Worm (Caenorhabditis elegans) whole organism, young adult: ENCODE results near the gene flp-3.
"Not testable (repeated sequence)": the region's sequence is repeated elsewhere in the genome, so short reads cannot be mapped to it uniquely, and the experiment has no call there.

Experiments
- B0261.1 ChIP-seq: sonication (generic microtip); optimal IDR thresholded peaks from 2 replicates; lab custom pipeline; 2016; ENCODE audit warnings: mild to moderate bottlenecking, missing genetic modification characterization, moderate library complexity, missing compliant biosample characterization
- D2030.7 ChIP-seq: fragments of 200-800 bp; sonication (Bioruptor generic); IDR thresholded peaks from 2 replicates; pipeline ENCODE4 v1.3.6; 2022; ENCODE audit warnings: missing genetic modification reagents, missing genetic modification characterization, missing compliant biosample characterization
- F22D6.2 ChIP-seq: sonication (generic microtip); optimal IDR thresholded peaks from 2 replicates; lab custom pipeline; 2016; ENCODE audit warnings: mild to moderate bottlenecking, missing genetic modification characterization, missing compliant biosample characterization
- F23B12.7 ChIP-seq: sonication (generic microtip); optimal IDR thresholded peaks from 2 replicates; lab custom pipeline; 2017; ENCODE audit warnings: missing genetic modification characterization, mild to moderate bottlenecking, missing compliant biosample characterization, antibody characterized with exemption, moderate library complexity; ENCODE audit not compliant: insufficient read depth
- F52B5.7 ChIP-seq: sonication (generic microtip); optimal IDR thresholded peaks from 2 replicates; lab custom pipeline; 2016; ENCODE audit warnings: mild to moderate bottlenecking, missing genetic modification characterization, missing compliant biosample characterization
- Y56A3A.18 ChIP-seq: fragments of 200-800 bp; sonication (Bioruptor generic); IDR thresholded peaks from 2 replicates; pipeline ENCODE4 v1.3.6; 2022; ENCODE audit warnings: missing genetic modification reagents, missing genetic modification characterization, missing compliant biosample characterization
- ZK185.1 ChIP-seq: sonication (generic microtip); optimal IDR thresholded peaks from 2 replicates; lab custom pipeline; 2016; ENCODE audit warnings: mild to moderate bottlenecking, missing genetic modification characterization, missing compliant biosample characterization; ENCODE audit not compliant: poor library complexity, severe bottlenecking
- ama-1 ChIP-seq, 3 experiments: fragments of 150-350 bp in 1 of 3; sonication (generic microtip) in 2 of 3; optimal IDR thresholded peaks; 2 replicates each; lab custom pipeline; 2014 to 2018; ENCODE audit warnings: missing biosample characterization in 2 of 3, missing genetic modification characterization in 2 of 3, missing genetic modification reagents in 2 of 3
- atf-7 ChIP-seq: sonication (generic microtip); optimal IDR thresholded peaks from 2 replicates; lab custom pipeline; 2017; ENCODE audit warnings: mild to moderate bottlenecking, missing genetic modification characterization, missing compliant biosample characterization
- attf-3 ChIP-seq: fragments of 200-800 bp; sonication (Bioruptor generic); conservative IDR thresholded peaks from 2 replicates; pipeline ENCODE4 v1.3.6; 2022; ENCODE audit warnings: missing genetic modification reagents, missing genetic modification characterization, missing compliant biosample characterization
- attf-5 ChIP-seq: fragments of 200-800 bp; sonication (Bioruptor generic); optimal IDR thresholded peaks from 2 replicates; lab custom pipeline; 2018; ENCODE audit warnings: mild to moderate bottlenecking, missing genetic modification characterization, missing compliant biosample characterization
- bed-1 ChIP-seq: fragments of 200-800 bp; sonication (Bioruptor generic); IDR thresholded peaks from 2 replicates; pipeline ENCODE4 v1.3.6; 2022; ENCODE audit warnings: missing genetic modification reagents, missing genetic modification characterization, missing compliant biosample characterization
- ceh-100 ChIP-seq: fragments of 200-800 bp; sonication (Bioruptor generic); IDR thresholded peaks from 2 replicates; pipeline ENCODE4 v1.3.6; 2022; ENCODE audit warnings: missing genetic modification reagents, missing genetic modification characterization, missing compliant biosample characterization
- chd-7 ChIP-seq: sonication (generic microtip); optimal IDR thresholded peaks from 2 replicates; lab custom pipeline; 2016; ENCODE audit warnings: mild to moderate bottlenecking, missing genetic modification characterization, moderate library complexity, missing compliant biosample characterization
- die-1 ChIP-seq: sonication (generic microtip); optimal IDR thresholded peaks from 2 replicates; lab custom pipeline; 2016; ENCODE audit warnings: missing genotype, mild to moderate bottlenecking, missing genetic modification characterization, missing compliant biosample characterization
- dox-1 ChIP-seq: fragments of 200-800 bp; sonication (Bioruptor generic); IDR thresholded peaks from 2 replicates; pipeline ENCODE4 v1.3.6; 2022; ENCODE audit warnings: missing genetic modification reagents, missing genetic modification characterization, missing compliant biosample characterization
- egl-44 ChIP-seq: fragments of 200-800 bp; sonication (Bioruptor generic); IDR thresholded peaks from 2 replicates; pipeline ENCODE4 v1.3.6; 2022; ENCODE audit warnings: missing genetic modification reagents, missing genetic modification characterization, missing compliant biosample characterization
- egrh-3 ChIP-seq: fragments of 200-800 bp; sonication (Bioruptor generic); IDR thresholded peaks from 2 replicates; pipeline ENCODE4 v1.3.6; 2022; ENCODE audit warnings: missing genetic modification reagents, missing genetic modification characterization, missing compliant biosample characterization
- ekl-4 ChIP-seq: fragments of 200-800 bp; sonication (Bioruptor generic); IDR thresholded peaks from 2 replicates; pipeline ENCODE4 v1.3.6; 2022; ENCODE audit warnings: missing genetic modification reagents, missing genetic modification characterization, missing compliant biosample characterization
- gei-17 ChIP-seq: fragments of 200-800 bp; sonication (Bioruptor generic); optimal IDR thresholded peaks from 2 replicates; lab custom pipeline; 2018; ENCODE audit warnings: mild to moderate bottlenecking, missing genetic modification characterization, missing compliant biosample characterization
- him-1 ChIP-seq: sonication (generic microtip); optimal IDR thresholded peaks from 2 replicates; lab custom pipeline; 2016; ENCODE audit warnings: missing genotype, missing genetic modification reagents, missing genetic modification characterization, missing compliant biosample characterization
- hmg-1.2 ChIP-seq: fragments of 200-800 bp; sonication (Bioruptor generic); IDR thresholded peaks from 2 replicates; pipeline ENCODE4 v1.3.6; 2022; ENCODE audit warnings: missing genetic modification reagents, missing genetic modification characterization, missing compliant biosample characterization
- let-526 ChIP-seq: fragments of 200-800 bp; sonication (Bioruptor generic); IDR thresholded peaks from 2 replicates; pipeline ENCODE4 v1.3.6; 2022; ENCODE audit warnings: missing genetic modification reagents, missing genetic modification characterization, missing compliant biosample characterization
- let-607 ChIP-seq, 2 experiments: fragments of 200-800 bp in 1 of 2; sonication (Bioruptor generic) in 1 of 2; sonication (generic microtip) in 1 of 2; optimal IDR thresholded peaks; 2 replicates each; lab custom pipeline; 2016 to 2018; ENCODE audit warnings: mild to moderate bottlenecking in 2 of 2, missing compliant biosample characterization in 2 of 2, missing genetic modification characterization in 2 of 2, moderate library complexity in 2 of 2, missing genotype in 1 of 2
- lin-26 ChIP-seq: fragments of 200-800 bp; sonication (Bioruptor generic); IDR thresholded peaks from 2 replicates; pipeline ENCODE4 v1.3.6; 2022; ENCODE audit warnings: missing genetic modification reagents, missing genetic modification characterization, missing compliant biosample characterization
- lin-40 ChIP-seq: sonication (generic microtip); optimal IDR thresholded peaks from 2 replicates; lab custom pipeline; 2016; ENCODE audit warnings: missing genetic modification characterization, mild to moderate bottlenecking, missing compliant biosample characterization, missing genotype, missing genetic modification reagents
- lin-54 ChIP-seq: fragments of 200-800 bp; sonication (Bioruptor generic); optimal IDR thresholded peaks from 2 replicates; lab custom pipeline; 2018; ENCODE audit warnings: mild to moderate bottlenecking, missing genetic modification characterization, missing compliant biosample characterization
- lsy-27 ChIP-seq: sonication (generic microtip); optimal IDR thresholded peaks from 2 replicates; lab custom pipeline; 2017; ENCODE audit warnings: missing genetic modification characterization, mild to moderate bottlenecking, missing compliant biosample characterization, antibody characterized with exemption, missing genotype, borderline replicate concordance; ENCODE audit not compliant: insufficient read depth
- madf-10 ChIP-seq: sonication (generic microtip); optimal IDR thresholded peaks from 2 replicates; lab custom pipeline; 2016; ENCODE audit warnings: mild to moderate bottlenecking, missing genetic modification characterization, missing compliant biosample characterization
- mcd-1 ChIP-seq: fragments of 200-800 bp; sonication (Bioruptor generic); IDR thresholded peaks from 2 replicates; pipeline ENCODE4 v1.3.6; 2022; ENCODE audit warnings: missing genetic modification reagents, missing genetic modification characterization, missing compliant biosample characterization
- mes-4 ChIP-seq: sonication (generic microtip); optimal IDR thresholded peaks from 2 replicates; lab custom pipeline; 2016; ENCODE audit warnings: missing genotype, missing genetic modification characterization, missing compliant biosample characterization
- mxl-1 ChIP-seq: sonication (generic microtip); optimal IDR thresholded peaks from 2 replicates; lab custom pipeline; 2016; ENCODE audit warnings: missing genetic modification characterization, missing compliant biosample characterization
- nhr-80 ChIP-seq: sonication (generic microtip); optimal IDR thresholded peaks from 2 replicates; lab custom pipeline; 2016; ENCODE audit warnings: missing genetic modification characterization, missing compliant biosample characterization
- nhr-90 ChIP-seq: sonication (generic microtip); optimal IDR thresholded peaks from 2 replicates; lab custom pipeline; 2016; ENCODE audit warnings: missing genotype, mild to moderate bottlenecking, missing genetic modification characterization, missing compliant biosample characterization
- pbrm-1 ChIP-seq: fragments of 200-800 bp; sonication (Bioruptor generic); IDR thresholded peaks from 2 replicates; pipeline ENCODE4 v1.3.6; 2022; ENCODE audit warnings: missing genetic modification reagents, missing genetic modification characterization, missing compliant biosample characterization
- rcor-1 ChIP-seq: fragments of 200-800 bp; sonication (Bioruptor generic); IDR thresholded peaks from 2 replicates; pipeline ENCODE4 v1.3.6; 2022; ENCODE audit warnings: missing genetic modification reagents, missing genetic modification characterization, missing compliant biosample characterization
- rec-8 ChIP-seq, 2 experiments: sonication (generic microtip); optimal IDR thresholded peaks; 2 replicates each; lab custom pipeline; 2016; ENCODE audit warnings: mild to moderate bottlenecking in 2 of 2, missing genetic modification characterization in 2 of 2, missing genetic modification reagents in 2 of 2, missing genotype in 2 of 2, missing biosample characterization in 1 of 2, missing compliant biosample characterization in 1 of 2, moderate library complexity in 1 of 2
- repo-1 ChIP-seq: sonication (generic microtip); optimal IDR thresholded peaks from 2 replicates; lab custom pipeline; 2017; ENCODE audit warnings: mild to moderate bottlenecking, missing genetic modification characterization, missing compliant biosample characterization
- snpc-1.1 ChIP-seq: sonication (generic microtip); optimal IDR thresholded peaks from 2 replicates; lab custom pipeline; 2017; ENCODE audit warnings: missing genetic modification characterization, mild to moderate bottlenecking, missing compliant biosample characterization, antibody characterized with exemption, moderate library complexity, missing genotype, missing genetic modification reagents; ENCODE audit not compliant: insufficient read depth
- snpc-1.3 ChIP-seq: sonication (generic microtip); optimal IDR thresholded peaks from 2 replicates; lab custom pipeline; 2017; ENCODE audit warnings: missing genetic modification characterization, mild to moderate bottlenecking, missing compliant biosample characterization, antibody characterized with exemption, moderate library complexity, missing genotype, missing genetic modification reagents; ENCODE audit not compliant: insufficient read depth
- snpc-3.4 ChIP-seq: sonication (generic microtip); optimal IDR thresholded peaks from 2 replicates; lab custom pipeline; 2017; ENCODE audit warnings: missing genetic modification characterization, mild to moderate bottlenecking, missing compliant biosample characterization, antibody characterized with exemption, moderate library complexity, missing genotype, missing genetic modification reagents
- snpc-4 ChIP-seq, 5 experiments: fragments of 150-350 bp in 1 of 5; sonication (generic microtip) in 4 of 5; optimal IDR thresholded peaks; 2 replicates each; lab custom pipeline; 2014 to 2018; ENCODE audit warnings: missing genetic modification characterization in 5 of 5, missing biosample characterization in 3 of 5, antibody characterized with exemption in 2 of 5, mild to moderate bottlenecking in 2 of 5, missing compliant biosample characterization in 2 of 5, missing genotype in 2 of 5, moderate library complexity in 2 of 5, missing genetic modification reagents in 1 of 5
- zim-3 ChIP-seq: sonication (generic microtip); optimal IDR thresholded peaks from 2 replicates; lab custom pipeline; 2017; ENCODE audit warnings: mild to moderate bottlenecking, missing genetic modification characterization, moderate library complexity, missing compliant biosample characterization
- ztf-25 ChIP-seq: fragments of 200-800 bp; sonication (Bioruptor generic); IDR thresholded peaks from 2 replicates; pipeline ENCODE4 v1.3.6; 2022; ENCODE audit warnings: missing genetic modification reagents, missing genetic modification characterization, missing compliant biosample characterization
- ztf-26 ChIP-seq: sonication (generic microtip); optimal IDR thresholded peaks from 2 replicates; lab custom pipeline; 2017; ENCODE audit warnings: missing genetic modification characterization, missing compliant biosample characterization

flp-3 gene

DNA sequence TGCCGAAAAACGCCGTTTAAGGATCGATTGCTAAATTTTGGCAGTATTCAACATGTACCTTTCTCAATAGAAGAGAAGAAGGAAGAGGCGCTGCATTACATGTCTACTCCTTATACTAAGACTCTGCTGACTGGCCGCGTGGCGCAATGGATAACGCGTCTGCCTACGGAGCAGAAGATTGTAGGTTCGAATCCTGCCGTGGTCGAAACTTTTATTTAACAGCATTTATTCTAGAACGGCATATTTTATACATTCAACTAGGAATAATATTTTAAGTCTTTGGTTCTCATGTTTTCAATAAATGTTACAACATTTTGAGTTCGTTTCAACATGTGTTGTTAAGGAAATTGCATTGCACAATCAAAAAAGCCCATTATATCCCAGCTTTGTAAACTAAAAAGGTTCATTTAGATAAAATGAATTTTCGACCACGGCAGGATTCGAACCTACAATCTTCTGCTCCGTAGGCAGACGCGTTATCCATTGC, 39.8 kb upstream of the flp-3 start:
- TF ChIP-seq zim-3 (tag; lab: Kevin White, UChicago) = peak; percentile 31
- TF ChIP-seq let-526 (GFP tag; lab: Robert Waterston, UW) = peak; percentile 80
- TF ChIP-seq nhr-90 (tag; lab: Kevin White, UChicago) = peak; percentile 67
- TF ChIP-seq Y56A3A.18 (GFP tag; lab: Robert Waterston, UW) = peak; percentile 75; the same call in 1 of the 2 replicates
- TF ChIP-seq mcd-1 (GFP tag; lab: Robert Waterston, UW) = peak; percentile 53
- peak; percentile 84 for TF ChIP-seq lin-26 (GFP tag; lab: Robert Waterston, UW)
- peak; percentile 49 to 50 for TF ChIP-seq rec-8 (tag; optimal IDR thresholded peaks at IDR 0.05; lab: Kevin White, UChicago)
- peak; percentile 43 for TF ChIP-seq ceh-100 (GFP tag; lab: Robert Waterston, UW)
- peak; percentile 22 for TF ChIP-seq atf-7
- TF ChIP-seq let-607 (tag; optimal IDR thresholded peaks at IDR 0.05; lab: Kevin White, UChicago) = peak in 1 of 2 experiments; percentile 54
- not testable (repeated sequence) for TF ChIP-seq ama-1 (optimal IDR thresholded peaks at IDR 0.05; lab: Kevin White, UChicago)
- TF ChIP-seq ama-1 (GFP tag; optimal IDR thresholded peaks at IDR 0.05; lab: Kevin White, UChicago) = peak; percentile 54 to 81
- peak; percentile 71 for TF ChIP-seq D2030.7 (GFP tag; lab: Robert Waterston, UW)
- TF ChIP-seq repo-1 (tag; lab: Kevin White, UChicago) = peak; percentile 13
- peak; percentile 54 for TF ChIP-seq chd-7 (tag; lab: Kevin White, UChicago)
- TF ChIP-seq ZK185.1 (tag; lab: Kevin White, UChicago) = peak; percentile 54
- peak; percentile 84 for TF ChIP-seq pbrm-1 (GFP tag; lab: Robert Waterston, UW)
- peak; percentile 51 for TF ChIP-seq snpc-1.3
- peak; percentile 2 for TF ChIP-seq snpc-1.1 (tag; lab: Kevin White, UChicago)
- TF ChIP-seq him-1 (tag; lab: Kevin White, UChicago) = peak; percentile 78
- TF ChIP-seq snpc-3.4 (tag; lab: Kevin White, UChicago) = peak; percentile 48
- TF ChIP-seq ekl-4 (GFP tag; lab: Robert Waterston, UW) = 0 out of 2 replicates have a peak, but pooled peaks have one; percentile 38
- peak; percentile 36 for TF ChIP-seq mxl-1 (tag; lab: Kevin White, UChicago)
- peak; percentile 86; the same call in 1 of the 2 replicates for TF ChIP-seq dox-1 (GFP tag; lab: Robert Waterston, UW)
- TF ChIP-seq nhr-80 (tag; lab: Kevin White, UChicago) = peak; percentile 48
- peak; percentile 6; the same call in 1 of the 2 replicates for TF ChIP-seq bed-1 (GFP tag; lab: Robert Waterston, UW)
- 0 out of 2 replicates have a peak, but pooled peaks have one; percentile 24 for TF ChIP-seq attf-3
- TF ChIP-seq rcor-1 (GFP tag; lab: Robert Waterston, UW) = peak; percentile 83
- peak; percentile 80 for TF ChIP-seq B0261.1 (tag; lab: Kevin White, UChicago)
- TF ChIP-seq hmg-1.2 (GFP tag; lab: Robert Waterston, UW) = peak; percentile 68
- TF ChIP-seq snpc-4 (GFP tag; optimal IDR thresholded peaks at IDR 0.05; lab: Kevin White, UChicago) = peak; percentile 61
- peak; percentile 28 to 85 (median 56) for TF ChIP-seq snpc-4 (tag; optimal IDR thresholded peaks at IDR 0.05; lab: Kevin White, UChicago)
- peak; percentile 84 for TF ChIP-seq die-1 (tag; lab: Kevin White, UChicago)
- TF ChIP-seq madf-10 = peak; percentile 73
- TF ChIP-seq gei-17 (GFP tag; lab: Kevin White, UChicago) = peak; percentile 40
- TF ChIP-seq lin-40 (tag; lab: Kevin White, UChicago) = peak; percentile 62
- peak; percentile 51 for TF ChIP-seq F23B12.7 (tag; lab: Kevin White, UChicago)
- TF ChIP-seq ztf-25 (GFP tag; lab: Robert Waterston, UW) = 0 out of 2 replicates have a peak, but pooled peaks have one; percentile 51
- TF ChIP-seq F22D6.2 = peak; percentile 25
- peak; percentile 36 for TF ChIP-seq ztf-26 (tag; lab: Kevin White, UChicago)
- TF ChIP-seq lsy-27 = peak; percentile 67
- TF ChIP-seq F52B5.7 (tag; lab: Kevin White, UChicago) = peak; percentile 67
- peak; percentile 41; the same call in 1 of the 2 replicates for TF ChIP-seq egl-44 (GFP tag; lab: Robert Waterston, UW)
- peak; percentile 56 for TF ChIP-seq attf-5
- peak; percentile 63 for TF ChIP-seq mes-4 (tag; lab: Kevin White, UChicago)
- peak; percentile 23; the same call in 1 of the 2 replicates for TF ChIP-seq egrh-3 (GFP tag; lab: Robert Waterston, UW)
- peak; percentile 45 for TF ChIP-seq lin-54 (GFP tag; lab: Kevin White, UChicago)
